Worm (Caenorhabditis elegans) whole organism, L2 larva: ENCODE results near the gene C34E7.3.

ENCODE experiments used
- C34F6.9 ChIP-seq: fragments of 150-350 bp; optimal IDR thresholded peaks from 2 replicates; lab custom pipeline; 2014; ENCODE audit warnings: missing biosample characterization, missing genetic modification characterization
- F13H6.1 ChIP-seq: sonication (generic microtip); optimal IDR thresholded peaks from 2 replicates; lab custom pipeline; 2016; ENCODE audit warnings: missing genetic modification characterization, missing compliant biosample characterization
- Y55F3AM.14 ChIP-seq: fragments of 200-800 bp; sonication (Bioruptor generic); optimal IDR thresholded peaks from 2 replicates; lab custom pipeline; 2018; ENCODE audit warnings: mild to moderate bottlenecking, missing genetic modification characterization, missing compliant biosample characterization
- ZK546.5 ChIP-seq: sonication (generic microtip); optimal IDR thresholded peaks from 2 replicates; lab custom pipeline; 2017; ENCODE audit warnings: missing biosample characterization, missing genetic modification characterization
- alr-1 ChIP-seq: fragments of 150-350 bp; optimal IDR thresholded peaks from 2 replicates; lab custom pipeline; 2014; ENCODE audit warnings: missing biosample characterization, missing genetic modification characterization
- aly-2 ChIP-seq: fragments of 150-350 bp; optimal IDR thresholded peaks from 2 replicates; lab custom pipeline; 2014; ENCODE audit warnings: missing biosample characterization, missing genetic modification characterization
- blmp-1 ChIP-seq: sonication (generic microtip); optimal IDR thresholded peaks from 2 replicates; lab custom pipeline; 2017; ENCODE audit warnings: missing genetic modification characterization, mild to moderate bottlenecking, missing compliant biosample characterization, antibody characterized with exemption, moderate library complexity; ENCODE audit not compliant: insufficient read depth
- ceh-16 ChIP-seq: fragments of 150-350 bp; optimal IDR thresholded peaks from 2 replicates; lab custom pipeline; 2014; ENCODE audit warnings: missing biosample characterization, missing genetic modification characterization
- ceh-82 ChIP-seq: fragments of 150-350 bp; optimal IDR thresholded peaks from 2 replicates; lab custom pipeline; 2014; ENCODE audit warnings: missing biosample characterization, missing genetic modification characterization
- crh-2 ChIP-seq: sonication (generic microtip); optimal IDR thresholded peaks from 2 replicates; lab custom pipeline; 2017; ENCODE audit warnings: missing biosample characterization, missing genetic modification characterization
- egl-27 ChIP-seq: sonication (generic microtip); optimal IDR thresholded peaks from 3 replicates; lab custom pipeline; 2017; ENCODE audit warnings: missing biosample characterization, missing genetic modification reagents, missing genetic modification characterization
- elt-1 ChIP-seq: fragments of 150-350 bp; optimal IDR thresholded peaks from 2 replicates; lab custom pipeline; 2014; ENCODE audit warnings: missing biosample characterization, missing genetic modification characterization
- fos-1 ChIP-seq: fragments of 150-350 bp; optimal IDR thresholded peaks from 2 replicates; lab custom pipeline; 2014; ENCODE audit warnings: missing biosample characterization, missing genetic modification characterization
- gmeb-1 ChIP-seq: fragments of 150-350 bp; optimal IDR thresholded peaks from 2 replicates; lab custom pipeline; 2014; ENCODE audit warnings: missing biosample characterization, missing genetic modification characterization
- lin-11 ChIP-seq: fragments of 150-350 bp; sonication (generic microtip); optimal IDR thresholded peaks from 2 replicates; lab custom pipeline; 2014; ENCODE audit warnings: missing biosample characterization, missing genetic modification characterization, inconsistent platforms, mixed read lengths
- lin-13 ChIP-seq: fragments of 150-350 bp; optimal IDR thresholded peaks from 2 replicates; lab custom pipeline; 2014; ENCODE audit warnings: missing biosample characterization, missing genetic modification reagents, missing genetic modification characterization
- lin-39 ChIP-seq: fragments of 150-350 bp; optimal IDR thresholded peaks from 2 replicates; lab custom pipeline; 2014; ENCODE audit warnings: missing biosample characterization, missing genetic modification reagents, missing genetic modification characterization
- lsy-2 ChIP-seq, 2 experiments: fragments of 150-350 bp in 1 of 2; sonication (generic microtip) in 1 of 2; optimal IDR thresholded peaks; 2 replicates each; lab custom pipeline; 2014 to 2017; ENCODE audit warnings: missing biosample characterization in 2 of 2, missing genetic modification characterization in 2 of 2
- mab-5 ChIP-seq: fragments of 150-350 bp; optimal IDR thresholded peaks from 2 replicates; lab custom pipeline; 2014; ENCODE audit warnings: missing biosample characterization, missing genetic modification characterization
- mbf-1 ChIP-seq: sonication (generic microtip); optimal IDR thresholded peaks from 2 replicates; lab custom pipeline; 2017; ENCODE audit warnings: missing biosample characterization, missing genetic modification characterization
- mdl-1 ChIP-seq, 2 experiments: fragments of 150-350 bp in 1 of 2; sonication (generic microtip) in 1 of 2; optimal IDR thresholded peaks; 2 replicates each; lab custom pipeline; 2017; ENCODE audit warnings: missing biosample characterization in 2 of 2, missing genetic modification characterization in 2 of 2
- nhr-10 ChIP-seq: sonication (generic microtip); optimal IDR thresholded peaks from 2 replicates; lab custom pipeline; 2017; ENCODE audit warnings: missing biosample characterization, missing genetic modification characterization
- nhr-11 ChIP-seq: fragments of 150-350 bp; optimal IDR thresholded peaks from 2 replicates; lab custom pipeline; 2014; ENCODE audit warnings: missing biosample characterization, missing genetic modification characterization
- nhr-129 ChIP-seq: fragments of 150-350 bp; optimal IDR thresholded peaks from 2 replicates; lab custom pipeline; 2014; ENCODE audit warnings: missing biosample characterization, missing genetic modification characterization
- nhr-21 ChIP-seq: fragments of 150-350 bp; optimal IDR thresholded peaks from 2 replicates; lab custom pipeline; 2014; ENCODE audit warnings: missing biosample characterization, missing genetic modification characterization
- nhr-23 ChIP-seq: fragments of 150-350 bp; optimal IDR thresholded peaks from 2 replicates; lab custom pipeline; 2014; ENCODE audit warnings: missing biosample characterization, missing genetic modification reagents, missing genetic modification characterization
- nhr-237 ChIP-seq: fragments of 150-350 bp; optimal IDR thresholded peaks from 2 replicates; lab custom pipeline; 2014; ENCODE audit warnings: missing biosample characterization, missing genetic modification characterization
- nhr-25 ChIP-seq: fragments of 150-350 bp; sonication (generic microtip); optimal IDR thresholded peaks from 3 replicates; lab custom pipeline; 2014; ENCODE audit warnings: missing biosample characterization, missing genetic modification characterization
- nhr-6 ChIP-seq: fragments of 150-350 bp; optimal IDR thresholded peaks from 2 replicates; lab custom pipeline; 2014; ENCODE audit warnings: missing biosample characterization, missing genetic modification characterization
- sem-4 ChIP-seq: fragments of 150-350 bp; optimal IDR thresholded peaks from 2 replicates; lab custom pipeline; 2014; ENCODE audit warnings: missing biosample characterization, missing genetic modification reagents, missing genetic modification characterization
- sma-3 ChIP-seq: sonication (generic microtip); optimal IDR thresholded peaks from 2 replicates; lab custom pipeline; 2016; ENCODE audit warnings: missing genetic modification reagents, missing genetic modification characterization, missing compliant biosample characterization
- sma-9 ChIP-seq, 2 experiments: fragments of 150-350 bp in 1 of 2; sonication (generic microtip) in 1 of 2; optimal IDR thresholded peaks; 2 replicates each; lab custom pipeline; 2014 to 2016; ENCODE audit warnings: missing genetic modification characterization in 2 of 2, mild to moderate bottlenecking in 1 of 2, missing biosample characterization in 1 of 2, missing compliant biosample characterization in 1 of 2, missing genetic modification reagents in 1 of 2, moderate library complexity in 1 of 2
- snpc-4 ChIP-seq: fragments of 150-350 bp; optimal IDR thresholded peaks from 2 replicates; lab custom pipeline; 2014; ENCODE audit warnings: missing biosample characterization, missing genetic modification characterization
- unc-39 ChIP-seq: fragments of 150-350 bp; optimal IDR thresholded peaks from 2 replicates; lab custom pipeline; 2014; ENCODE audit warnings: missing biosample characterization, missing genetic modification characterization
- unc-55 ChIP-seq: fragments of 150-350 bp; sonication (generic microtip); optimal IDR thresholded peaks from 3 replicates; lab custom pipeline; 2014; ENCODE audit warnings: missing biosample characterization, missing genetic modification reagents, missing genetic modification characterization
- zag-1 ChIP-seq: fragments of 150-350 bp; optimal IDR thresholded peaks from 2 replicates; lab custom pipeline; 2014; ENCODE audit warnings: missing biosample characterization, missing genetic modification characterization
- ztf-1 ChIP-seq: fragments of 200-800 bp; sonication (Bioruptor generic); conservative IDR thresholded peaks from 2 replicates; pipeline ENCODE4 v1.3.6; 2022; ENCODE audit warnings: missing genetic modification characterization, missing compliant biosample characterization
- ztf-4 ChIP-seq: fragments of 150-350 bp; optimal IDR thresholded peaks from 2 replicates; lab custom pipeline; 2014; ENCODE audit warnings: missing biosample characterization, missing genetic modification characterization

C34E7.3 gene

DNA sequence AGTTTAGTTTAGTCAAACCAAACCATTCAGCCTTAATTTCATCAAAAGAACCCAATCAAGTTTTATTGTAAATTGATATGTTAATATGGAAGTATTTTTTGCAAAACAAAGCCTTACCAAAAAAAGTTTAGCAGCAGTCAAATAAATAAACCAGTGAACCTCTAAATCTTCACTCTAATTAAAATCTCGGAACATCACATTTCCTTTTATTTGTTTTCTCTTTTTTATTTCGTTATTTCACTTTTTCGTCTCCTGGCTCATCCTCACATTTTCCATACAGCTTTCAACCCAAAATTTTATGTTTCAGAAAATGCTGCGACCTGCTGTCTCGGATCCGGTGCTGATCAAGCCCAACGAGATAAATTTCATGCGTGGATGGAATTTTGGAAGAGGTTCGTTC, at the start of gene C34E7.3:
Gene C34E7.3 (plus strand): TSS at position 301 of the 400 bp plus-strand sequence.
- TF ChIP-seq unc-55 (GFP tag; lab: Kevin White, UChicago) (no peak), ztf-4 (no peak), Y55F3AM.14 (no peak), lsy-2 (tag; optimal IDR thresholded peaks at IDR 0.05; lab: Kevin White, UChicago) (no peak), elt-1 (tag; lab: Kevin White, UChicago) (no peak), unc-39 (tag; lab: Kevin White, UChicago) (no peak), alr-1 (no peak), nhr-237 (tag; lab: Kevin White, UChicago) (no peak), lin-13 (no peak), aly-2 (no peak), snpc-4 (tag; lab: Kevin White, UChicago) (no peak), ceh-82 (tag; lab: Kevin White, UChicago) (no peak), lin-39 (no peak), nhr-23 (tag; lab: Kevin White, UChicago) (no peak), nhr-21 (tag; lab: Kevin White, UChicago) (no peak), mbf-1 (tag; lab: Kevin White, UChicago) (no peak), nhr-25 (tag; lab: Kevin White, UChicago) (no peak)

- peak; percentile 34 for TF ChIP-seq elt-1 (tag; lab: Kevin White, UChicago)
- no peak for TF ChIP-seq mab-5 (tag; lab: Kevin White, UChicago)
- TF ChIP-seq sma-3 = no peak
These were observed 48.9 kb upstream of the C34E7.3 start for ce11 chrX:12881174-12881573.

DNA sequence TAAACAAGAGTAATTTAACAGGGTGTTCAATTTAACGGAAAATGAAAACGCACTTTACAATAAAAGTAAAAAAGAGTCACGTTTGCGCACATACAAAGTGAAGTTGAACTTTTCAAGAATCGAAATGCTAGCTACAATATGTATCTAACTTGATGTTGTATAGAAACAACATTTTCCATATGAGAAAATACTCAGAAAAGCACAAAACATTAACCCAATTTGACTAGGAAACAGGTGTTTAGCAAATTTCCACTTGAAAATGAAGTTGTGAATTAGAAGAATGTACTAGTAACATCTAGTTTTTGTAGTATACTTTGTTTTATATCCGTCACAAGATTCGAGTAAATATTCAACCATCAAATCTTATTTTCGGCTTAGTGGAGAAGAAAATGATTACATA, 45.2 kb upstream of the C34E7.3 start, which contains the start of gene gpc-1:
Gene gpc-1 (minus strand): TSS at position 117 of the 400 bp plus-strand sequence.
- TF ChIP-seq snpc-4 (tag; lab: Kevin White, UChicago) (no peak), alr-1 (no peak), aly-2 (no peak), ztf-4 (peak; percentile 6), nhr-129 (no peak)

- TF ChIP-seq crh-2 (peak; percentile 51), mab-5 (tag; lab: Kevin White, UChicago) (no peak), nhr-129 (peak; percentile 95), sem-4 (tag; lab: Kevin White, UChicago) (peak; percentile 42), lin-11 (tag; lab: Kevin White, UChicago) (peak; percentile 86), ztf-1 (GFP tag; lab: Robert Waterston, UW) (no peak), egl-27 (tag; lab: Kevin White, UChicago) (peak; percentile 59), nhr-25 (tag; lab: Kevin White, UChicago) (peak; percentile 24), mdl-1 (tag; optimal IDR thresholded peaks at IDR 0.05; lab: Kevin White, UChicago) (peak in 1 of 2 experiments; percentile 55), zag-1 (tag; lab: Kevin White, UChicago) (peak; percentile 27), nhr-21 (tag; lab: Kevin White, UChicago) (peak; percentile 81), lin-13 (peak; percentile 41), nhr-6 (tag; lab: Kevin White, UChicago) (no peak), fos-1 (peak; percentile 42), Y55F3AM.14 (peak; percentile 61), sma-9 (GFP tag; optimal IDR thresholded peaks at IDR 0.05; lab: Kevin White, UChicago) (peak; percentile 85), sma-9 (tag; optimal IDR thresholded peaks at IDR 0.05; lab: Kevin White, UChicago) (no peak), unc-55 (GFP tag; lab: Kevin White, UChicago) (peak; percentile 84), nhr-10 (tag; lab: Kevin White, UChicago) (no peak), ZK546.5 (tag; lab: Kevin White, UChicago) (no peak), nhr-11 (tag; lab: Kevin White, UChicago) (no peak), gmeb-1 (tag; lab: Kevin White, UChicago) (peak; percentile 31), lsy-2 (tag; optimal IDR thresholded peaks at IDR 0.05; lab: Kevin White, UChicago) (peak; percentile 41 to 58), blmp-1 (tag; lab: Kevin White, UChicago) (peak; percentile 24), C34F6.9 (tag; lab: Kevin White, UChicago) (peak; percentile 71), sma-3 (peak; percentile 50), ceh-16 (tag; lab: Kevin White, UChicago) (peak; percentile 9), F13H6.1 (tag; lab: Kevin White, UChicago) (peak; percentile 56)
These were observed 40.1 kb upstream of the C34E7.3 start for ce11 chrX:12889837-12890449.
